Fruit fly (Drosophila melanogaster): ENCODE results near the gene CG31668.

The CG31668 gene

DNA sequence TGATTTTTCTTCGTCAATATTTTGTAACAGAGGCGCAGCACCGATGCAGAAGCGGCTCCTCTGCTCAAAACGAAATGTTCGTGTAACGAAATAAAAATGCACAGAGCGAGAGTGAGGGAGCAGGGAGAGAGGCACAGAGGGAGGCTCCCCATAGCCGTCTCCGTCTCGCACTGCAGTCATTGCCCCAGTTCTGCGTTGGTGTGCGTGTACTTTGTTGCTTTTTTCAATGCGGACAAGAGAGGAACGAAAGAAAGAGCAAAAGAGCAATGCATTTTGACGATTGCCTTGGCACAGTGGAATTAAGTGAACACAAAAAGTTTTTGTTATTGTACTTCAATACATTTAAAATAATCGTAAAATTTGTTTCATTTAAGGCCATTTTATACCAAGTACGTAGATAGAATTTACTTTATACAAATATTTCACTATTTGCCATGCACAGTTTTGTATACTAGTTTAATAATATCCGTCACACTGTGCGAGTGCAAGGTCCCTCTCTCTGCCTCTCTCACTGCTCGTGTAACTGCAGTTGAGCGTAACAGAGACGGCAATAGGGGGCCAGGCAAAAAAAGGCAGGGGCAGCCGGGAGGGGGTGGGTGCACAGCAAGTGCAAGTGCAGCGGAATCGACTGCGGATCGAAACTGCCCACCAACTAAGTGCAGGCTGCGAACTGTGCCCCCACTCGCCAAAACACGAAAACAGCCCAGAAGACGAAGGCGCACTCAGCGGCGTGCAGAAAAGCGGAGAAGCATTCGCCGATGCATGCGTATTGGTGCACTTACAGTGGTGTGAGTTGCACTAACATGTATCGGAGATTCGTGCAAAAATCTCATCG, 3.7 kb downstream of the CG31668 start (continued):
- peak; percentile 98 for TF ChIP-seq ranshi (GFP tag; IDR thresholded peaks at IDR 0.05)
- peak; percentile 81 for TF ChIP-seq Myb (GFP tag; optimal IDR thresholded peaks at IDR 0.05)
- TF ChIP-seq gcm (GFP tag; optimal IDR thresholded peaks at IDR 0.05), result peak; percentile 100
- TF ChIP-seq CG17186 (GFP tag; optimal IDR thresholded peaks at IDR 0.05), result peak; percentile 97
- peak; percentile 99 for TF ChIP-seq jing (GFP tag; optimal IDR thresholded peaks at IDR 0.05)
- TF ChIP-seq tna (GFP tag; IDR thresholded peaks at IDR 0.05; ENCODE audit: partially characterized antibody), result no peak
- peak; percentile 98 for TF ChIP-seq CG18476 (GFP tag; optimal IDR thresholded peaks at IDR 0.05)
- TF ChIP-seq pros (GFP tag; optimal IDR thresholded peaks at IDR 0.05), result peak; percentile 77
- peak; percentile 100 for TF ChIP-seq vvl (GFP tag; IDR thresholded peaks at IDR 0.05)
- peak; percentile 57 for TF ChIP-seq CG17912 (GFP tag; optimal IDR thresholded peaks at IDR 0.05)
- TF ChIP-seq hb (GFP tag; IDR thresholded peaks at IDR 0.05; ENCODE audit: partially characterized antibody), result peak; percentile 90
- TF ChIP-seq CG12769 (tag; optimal IDR thresholded peaks at IDR 0.05), result peak; percentile 94
- peak; percentile 97 for TF ChIP-seq Optix (GFP tag; IDR thresholded peaks at IDR 0.05)
- TF ChIP-seq grau (tag; optimal IDR thresholded peaks at IDR 0.05), result peak; percentile 97
- TF ChIP-seq CG17359 (tag; optimal IDR thresholded peaks at IDR 0.05), result peak; percentile 100
- TF ChIP-seq fu2 (GFP tag; optimal IDR thresholded peaks at IDR 0.05), result peak; percentile 75
- TF ChIP-seq Ada2b (GFP tag; IDR thresholded peaks at IDR 0.05), result peak; percentile 99
- peak; percentile 99 for TF ChIP-seq Blimp-1 (GFP tag; optimal IDR thresholded peaks at IDR 0.05)
- TF ChIP-seq CG9727 (GFP tag; optimal IDR thresholded peaks at IDR 0.05), result peak; percentile 100
- peak; percentile 99 for TF ChIP-seq ewg (GFP tag; optimal IDR thresholded peaks at IDR 0.05)
- TF ChIP-seq dpn (GFP tag; optimal IDR thresholded peaks at IDR 0.05), result peak; percentile 97 to 98
- TF ChIP-seq Dip3 (GFP tag; optimal IDR thresholded peaks at IDR 0.05), result peak; percentile 38
- TF ChIP-seq CG18599 (GFP tag; optimal IDR thresholded peaks at IDR 0.05), result peak; percentile 95
- no peak for TF ChIP-seq sc (optimal IDR thresholded peaks at IDR 0.05)
- peak; percentile 100 for TF ChIP-seq sc (GFP tag; optimal IDR thresholded peaks at IDR 0.05)
- peak; percentile 86 for TF ChIP-seq Meics (GFP tag; optimal IDR thresholded peaks at IDR 0.05)
- peak; percentile 47 for TF ChIP-seq CG3995 (GFP tag; optimal IDR thresholded peaks at IDR 0.05)
- TF ChIP-seq CG10462 (GFP tag; optimal IDR thresholded peaks at IDR 0.05), result peak; percentile 99
- peak; percentile 99 for TF ChIP-seq CG6689 (GFP tag; IDR thresholded peaks at IDR 0.05)
- no peak for TF ChIP-seq fru (optimal IDR thresholded peaks at IDR 0.05)
- peak; percentile 97 for TF ChIP-seq en (GFP tag; optimal IDR thresholded peaks at IDR 0.05)
- TF ChIP-seq CrebB (tag; optimal IDR thresholded peaks at IDR 0.05), result peak; percentile 98
- peak; percentile 87 for TF ChIP-seq CG9817 (tag; optimal IDR thresholded peaks at IDR 0.05)
- TF ChIP-seq peb (GFP tag; IDR thresholded peaks at IDR 0.05), result peak; percentile 99
- peak; percentile 98 for TF ChIP-seq CG14050 (GFP tag; IDR thresholded peaks at IDR 0.05)
- no peak for TF ChIP-seq usp (GFP tag; optimal IDR thresholded peaks at IDR 0.05)
- peak; percentile 94 for TF ChIP-seq HmgD (GFP tag; optimal IDR thresholded peaks at IDR 0.05)
- peak; percentile 74 for TF ChIP-seq Sry-δ (GFP tag; optimal IDR thresholded peaks at IDR 0.05)
- TF ChIP-seq CG10366 (GFP tag; IDR thresholded peaks at IDR 0.05), result peak; percentile 99
- peak; percentile 91 for TF ChIP-seq p53 (GFP tag; optimal IDR thresholded peaks at IDR 0.05)
- peak; percentile 97 for TF ChIP-seq Elba2 (GFP tag; optimal IDR thresholded peaks at IDR 0.05)
- peak; percentile 79 for TF ChIP-seq gsb (GFP tag; IDR thresholded peaks at IDR 0.05)
- peak; percentile 99 for TF ChIP-seq salm (tag; optimal IDR thresholded peaks at IDR 0.05)
- TF ChIP-seq gem (tag; optimal IDR thresholded peaks at IDR 0.05), result peak; percentile 100
- TF ChIP-seq emc (GFP tag; optimal IDR thresholded peaks at IDR 0.05), result peak; percentile 66
- TF ChIP-seq CG4730 (GFP tag; IDR thresholded peaks at IDR 0.05), result peak; percentile 98
- peak; percentile 94 for TF ChIP-seq CG2889 (GFP tag; IDR thresholded peaks at IDR 0.05)
- TF ChIP-seq grn (GFP tag; optimal IDR thresholded peaks at IDR 0.05), result peak; percentile 89
- peak; percentile 94 for TF ChIP-seq CG6654 (GFP tag; optimal IDR thresholded peaks at IDR 0.05)
- no peak for TF ChIP-seq br (optimal IDR thresholded peaks at IDR 0.05)
